Worm (Caenorhabditis elegans): ENCODE data around the gene D1054.18.

D1054.18 gene

ce11 chrV:10793498-10793897 lies 7.5 kb downstream of the D1054.18 start, which contains the start of gene ule-3:
Gene ule-3 (plus strand): TSS chrV:10793798.
- TF ChIP-seq unc-39 (tag; optimal IDR thresholded peaks at IDR 0.05) (no peak), blmp-1 (tag; optimal IDR thresholded peaks at IDR 0.05) (no peak), unc-120 (tag; optimal IDR thresholded peaks at IDR 0.05; ENCODE audit: poor library complexity, severe bottlenecking) (no peak), elt-1 (tag; optimal IDR thresholded peaks at IDR 0.05; ENCODE audit: borderline replicate concordance, insufficient read depth) (no peak), mep-1 (tag; optimal IDR thresholded peaks at IDR 0.05) (no peak), ceh-43 (GFP tag; optimal IDR thresholded peaks at IDR 0.05) (no peak)

ce11 chrV:10792775-10793174 lies 8.2 kb downstream of the D1054.18 start, which contains the start of gene D1054.10:
Gene D1054.10 (minus strand): TSS chrV:10792875.
- no peak for TF ChIP-seq elt-3 (tag; optimal IDR thresholded peaks at IDR 0.05)
- no peak for TF ChIP-seq nhr-28 (tag; optimal IDR thresholded peaks at IDR 0.05)
- no peak for TF ChIP-seq hlh-1 (tag; optimal IDR thresholded peaks at IDR 0.05)
- TF ChIP-seq lsy-2 (tag; optimal IDR thresholded peaks at IDR 0.05), result no peak
- no peak for TF ChIP-seq ham-2 (GFP tag; optimal IDR thresholded peaks at IDR 0.05)

- TF ChIP-seq bed-3 (GFP tag; optimal IDR thresholded peaks at IDR 0.05) (no peak), ceh-83 (GFP tag; optimal IDR thresholded peaks at IDR 0.05) (no peak), drap-1 (GFP tag; optimal IDR thresholded peaks at IDR 0.05) (no peak), zip-8 (tag; optimal IDR thresholded peaks at IDR 0.05) (no peak), unc-120 (tag; optimal IDR thresholded peaks at IDR 0.05; ENCODE audit: poor library complexity, severe bottlenecking) (no peak), mep-1 (tag; optimal IDR thresholded peaks at IDR 0.05) (no peak), nhr-2 (tag; optimal IDR thresholded peaks at IDR 0.05) (no peak), M03D4.4 (tag; optimal IDR thresholded peaks at IDR 0.05) (no peak), lin-32 (GFP tag; optimal IDR thresholded peaks at IDR 0.05) (no peak), ceh-43 (GFP tag; optimal IDR thresholded peaks at IDR 0.05) (no peak), lsy-2 (tag; optimal IDR thresholded peaks at IDR 0.05) (no peak), lin-13 (tag; optimal IDR thresholded peaks at IDR 0.05) (no peak), nhr-237 (tag; optimal IDR thresholded peaks at IDR 0.05) (no peak), unc-39 (tag; optimal IDR thresholded peaks at IDR 0.05) (no peak), snpc-4 (tag; optimal IDR thresholded peaks at IDR 0.05) (no peak), ceh-39 (tag; optimal IDR thresholded peaks at IDR 0.05) (no peak)
These were observed 10.1 kb downstream of the D1054.18 start, which contains the start of gene D1054.9 for ce11 chrV:10790921-10791320. Gene D1054.9 (minus strand): TSS chrV:10791057.

ce11 chrV:10784011-10784410 lies 17.0 kb downstream of the D1054.18 start, which contains the start of gene D1054.8:
Gene D1054.8 (plus strand): TSS chrV:10784311.
- TF ChIP-seq bed-3 (GFP tag; optimal IDR thresholded peaks at IDR 0.05) (no peak), lin-13 (tag; optimal IDR thresholded peaks at IDR 0.05) (no peak), mab-5 (tag; optimal IDR thresholded peaks at IDR 0.05) (no peak), ceh-83 (GFP tag; optimal IDR thresholded peaks at IDR 0.05) (no peak), nhr-28 (tag; optimal IDR thresholded peaks at IDR 0.05) (no peak), unc-39 (tag; optimal IDR thresholded peaks at IDR 0.05) (no peak), hlh-1 (tag; optimal IDR thresholded peaks at IDR 0.05) (no peak), nhr-2 (tag; optimal IDR thresholded peaks at IDR 0.05) (no peak), drap-1 (GFP tag; optimal IDR thresholded peaks at IDR 0.05) (no peak), nhr-12 (tag; optimal IDR thresholded peaks at IDR 0.05) (no peak), ham-2 (GFP tag; optimal IDR thresholded peaks at IDR 0.05) (no peak), zip-8 (tag; optimal IDR thresholded peaks at IDR 0.05) (no peak), ztf-11 (tag; optimal IDR thresholded peaks at IDR 0.05) (no peak), flh-1 (GFP tag; optimal IDR thresholded peaks at IDR 0.05) (no peak), ces-1 (GFP tag; optimal IDR thresholded peaks at IDR 0.05) (no peak), nhr-76 (tag; optimal IDR thresholded peaks at IDR 0.05) (no peak), sptf-1 (tag; optimal IDR thresholded peaks at IDR 0.05) (no peak), M03D4.4 (tag; optimal IDR thresholded peaks at IDR 0.05) (no peak), unc-62 (GFP tag; optimal IDR thresholded peaks at IDR 0.05) (no peak)

DNA sequence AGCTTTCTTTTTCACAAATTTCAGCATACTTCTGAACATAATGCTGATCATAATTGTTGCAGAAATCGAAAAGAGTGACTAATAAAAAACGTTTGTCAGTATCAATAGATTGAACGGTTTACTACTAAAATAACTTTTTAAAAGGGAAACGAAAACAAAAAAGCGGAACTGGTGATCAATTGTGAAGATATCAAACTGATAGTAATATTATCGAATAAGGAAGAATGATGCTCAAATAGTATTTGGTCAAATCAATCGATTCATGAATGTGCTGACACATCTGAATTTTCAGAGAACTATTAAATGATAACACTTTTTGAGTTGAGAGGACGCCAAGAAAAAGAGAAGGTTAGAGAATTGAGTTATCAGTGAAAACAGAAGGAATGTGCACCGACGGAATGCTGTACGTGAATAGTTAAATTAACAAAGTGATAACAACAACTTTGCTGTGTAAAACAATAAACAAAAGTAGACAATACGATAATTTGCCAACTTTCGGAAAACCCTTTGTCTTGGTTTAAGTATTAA lies 24.4 kb downstream of the D1054.18 start, which contains the start of gene D1054.5:
Gene D1054.5, minus strand, starts transcription at position 51 of the 528 bp plus-strand sequence.
- TF ChIP-seq mab-5 (tag; optimal IDR thresholded peaks at IDR 0.05), result no peak

DNA sequence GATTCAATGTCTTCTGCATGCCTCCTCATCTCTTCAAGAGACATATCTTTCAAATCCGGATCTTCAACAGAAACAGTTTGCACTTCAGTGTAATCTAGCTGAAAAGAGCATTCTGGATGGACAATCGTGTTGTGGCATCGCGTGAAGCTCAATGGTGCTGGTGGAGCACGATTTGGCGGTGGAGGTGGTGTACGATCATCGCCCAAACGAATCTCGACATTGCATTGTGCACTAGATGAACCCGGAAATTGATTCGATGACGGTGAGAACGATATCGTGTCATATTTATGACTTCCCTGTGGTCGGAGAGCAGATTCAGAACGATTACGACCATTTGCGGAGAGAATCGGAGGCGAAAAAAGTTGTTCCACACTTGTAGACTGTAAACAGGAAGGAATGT lies 27.8 kb downstream of the D1054.18 start:
- TF ChIP-seq tbx-8 (GFP tag; optimal IDR thresholded peaks at IDR 0.05) (no peak), ces-1 (GFP tag; optimal IDR thresholded peaks at IDR 0.05) (no peak), M03D4.4 (tag; optimal IDR thresholded peaks at IDR 0.05) (no peak), lin-13 (tag; optimal IDR thresholded peaks at IDR 0.05) (no peak), nhr-2 (tag; optimal IDR thresholded peaks at IDR 0.05) (no peak)

All from whole organism, mixed stage, embryonic.